Fruit fly (Drosophila melanogaster): ENCODE data around the gene CG6813.

dm6 chr3R:11582253-11582589, 44.2 kb downstream of the CG6813 start:
- TF ChIP-seq CG8478 (optimal IDR thresholded peaks at IDR 0.05): no peak
- TF ChIP-seq pan (optimal IDR thresholded peaks at IDR 0.05): peak; percentile 35
